Worm (Caenorhabditis elegans) whole organism, L4/young adult: ENCODE data around the gene frh-1.

Experiments used
- W03F9.2 ChIP-seq: fragments of 150-350 bp; optimal IDR thresholded peaks from 2 replicates; lab custom pipeline; 2014; ENCODE audit warnings: missing biosample characterization, missing genetic modification characterization
- dao-5 ChIP-seq: sonication (generic microtip); optimal IDR thresholded peaks from 2 replicates; lab custom pipeline; 2016; ENCODE audit warnings: missing genotype, missing genetic modification characterization, moderate library complexity, missing compliant biosample characterization

DNA sequence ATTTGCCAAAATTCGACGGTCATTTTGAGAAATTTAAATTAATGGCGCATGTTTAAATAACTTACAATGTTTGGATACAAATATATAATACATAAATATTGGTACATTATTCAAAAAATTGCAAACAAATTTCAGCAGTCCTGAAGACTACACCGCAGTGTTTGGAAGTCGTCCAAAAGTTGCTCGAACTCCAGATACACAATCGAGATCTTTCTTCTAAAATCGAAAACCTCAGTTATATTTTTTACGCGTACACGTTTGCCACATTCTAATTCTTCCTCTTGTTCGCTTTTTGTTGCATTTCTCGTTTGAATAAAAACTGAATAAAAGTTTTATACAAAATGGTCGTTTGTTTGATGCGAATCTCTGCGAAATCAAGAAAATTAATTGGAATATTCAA, 13.0 kb upstream of the frh-1 start, which contains the start of gene tsp-18:
- TF ChIP-seq W03F9.2 (tag; lab: Kevin White, UChicago) (no peak), dao-5 (tag; lab: Kevin White, UChicago) (no peak)
